Fruit fly (Drosophila melanogaster) whole organism, embryonic: ENCODE measurements around the gene CG31904.
A peak's percentile ranks its signal among the peaks of the same experiment; 100 is the strongest.

Experiments
- Bgb ChIP-seq: fragments of 200-800 bp; sonication (Bioruptor generic); IDR thresholded peaks from 2 replicates; pipeline ENCODE4 v1.3.6; 2022; ENCODE audit warnings: missing biosample characterization, missing genetic modification characterization; ENCODE audit not compliant: partially characterized antibody
- CG10565 ChIP-seq: fragments of 200-800 bp; sonication (Bioruptor generic); optimal IDR thresholded peaks from 3 replicates; lab custom pipeline; 2016; ENCODE audit warnings: missing biosample characterization, mild to moderate bottlenecking, missing genetic modification characterization
- CG11398 ChIP-seq: fragments of 200-800 bp; sonication (Bioruptor generic); optimal IDR thresholded peaks from 2 replicates; lab custom pipeline; 2016; ENCODE audit warnings: missing biosample characterization, missing genetic modification characterization
- CG11560 ChIP-seq: fragments of 200-800 bp; sonication (Bioruptor generic); IDR thresholded peaks from 3 replicates; pipeline ENCODE4 v1.3.6; 2022; ENCODE audit warnings: missing biosample characterization, missing genetic modification characterization
- CG12769 ChIP-seq: fragments of 200-800 bp; sonication (Bioruptor generic); optimal IDR thresholded peaks from 2 replicates; lab custom pipeline; 2019; ENCODE audit warnings: missing biosample characterization, mild to moderate bottlenecking, missing genetic modification characterization, moderate library complexity
- CG12942 ChIP-seq: fragments of 200-800 bp; sonication (Bioruptor generic); optimal IDR thresholded peaks from 3 replicates; lab custom pipeline; 2016; ENCODE audit warnings: missing biosample characterization, missing genetic modification characterization
- CG14667 ChIP-seq: fragments of 200-800 bp; sonication (Bioruptor generic); IDR thresholded peaks from 2 replicates; pipeline ENCODE4 v1.3.6; 2022; ENCODE audit warnings: missing biosample characterization, missing genetic modification characterization
- CG15011 ChIP-seq: fragments of 200-800 bp; sonication (Bioruptor generic); optimal IDR thresholded peaks from 3 replicates; lab custom pipeline; 2018; ENCODE audit warnings: missing biosample characterization, mild to moderate bottlenecking, missing genetic modification characterization
- CG15514 ChIP-seq: fragments of 200-800 bp; sonication (Bioruptor generic); optimal IDR thresholded peaks from 3 replicates; lab custom pipeline; 2017; ENCODE audit warnings: missing biosample characterization, missing genetic modification characterization, mild to moderate bottlenecking, moderate library complexity, missing genetic modification reagents
- CG15696 ChIP-seq: fragments of 200-800 bp; sonication (Bioruptor generic); optimal IDR thresholded peaks from 2 replicates; lab custom pipeline; 2019; ENCODE audit warnings: missing biosample characterization, mild to moderate bottlenecking, missing genetic modification characterization, moderate library complexity
- CG17568 ChIP-seq: fragments of 200-800 bp; sonication (Bioruptor generic); optimal IDR thresholded peaks from 2 replicates; lab custom pipeline; 2018; ENCODE audit warnings: missing biosample characterization, mild to moderate bottlenecking, missing genetic modification characterization, moderate library complexity
- CG2129 ChIP-seq: fragments of 200-800 bp; sonication (Bioruptor generic); IDR thresholded peaks from 2 replicates; pipeline ENCODE4 v1.3.6; 2022; ENCODE audit warnings: missing biosample characterization, missing genetic modification characterization; ENCODE audit not compliant: partially characterized antibody
- CG34376 ChIP-seq: fragments of 200-800 bp; sonication (Bioruptor generic); optimal IDR thresholded peaks from 2 replicates; lab custom pipeline; 2018; ENCODE audit warnings: missing biosample characterization, mild to moderate bottlenecking, missing genetic modification characterization
- CG4707 ChIP-seq: fragments of 200-800 bp; sonication (Bioruptor generic); optimal IDR thresholded peaks from 2 replicates; lab custom pipeline; 2018; ENCODE audit warnings: missing biosample characterization, mild to moderate bottlenecking, missing genetic modification characterization, moderate library complexity
- CG6854 ChIP-seq: fragments of 200-800 bp; sonication (Bioruptor generic); optimal IDR thresholded peaks from 3 replicates; lab custom pipeline; 2017; ENCODE audit warnings: missing biosample characterization, mild to moderate bottlenecking, missing genetic modification characterization
- CkIIα-i1 ChIP-seq: fragments of 200-800 bp; sonication (Bioruptor generic); IDR thresholded peaks from 2 replicates; pipeline ENCODE4 v1.3.6; 2022; ENCODE audit warnings: missing biosample characterization, missing genetic modification characterization
- HLH4C ChIP-seq: fragments of 200-800 bp; sonication (Bioruptor generic); IDR thresholded peaks from 3 replicates; pipeline ENCODE4 v1.3.6; 2022; ENCODE audit warnings: missing biosample characterization, missing genetic modification characterization; ENCODE audit not compliant: partially characterized antibody
- HLH54F ChIP-seq: fragments of 200-800 bp; sonication (Bioruptor generic); optimal IDR thresholded peaks from 3 replicates; lab custom pipeline; 2016; ENCODE audit warnings: missing biosample characterization, missing genetic modification characterization
- HmgD ChIP-seq: fragments of 200-800 bp; sonication (Bioruptor generic); optimal IDR thresholded peaks from 3 replicates; lab custom pipeline; 2016; ENCODE audit warnings: missing biosample characterization, missing genetic modification characterization
- Hr39 ChIP-seq: fragments of >200 bp; optimal IDR thresholded peaks from 2 replicates; lab custom pipeline; 2017
- Lim3 ChIP-seq: fragments of 200-800 bp; sonication (Bioruptor generic); IDR thresholded peaks from 2 replicates; pipeline ENCODE4 v1.3.6; 2022; ENCODE audit warnings: missing biosample characterization, missing genetic modification characterization
- Lpt ChIP-seq: fragments of >200 bp; optimal IDR thresholded peaks from 2 replicates; lab custom pipeline; 2018; ENCODE audit warnings: missing biosample characterization, missing genetic modification characterization
- Oli ChIP-seq: fragments of 200-800 bp; sonication (Bioruptor generic); optimal IDR thresholded peaks from 2 replicates; lab custom pipeline; 2018; ENCODE audit warnings: missing biosample characterization, mild to moderate bottlenecking, missing genetic modification characterization, moderate library complexity
- Spps ChIP-seq: fragments of 200-800 bp; sonication (Bioruptor generic); optimal IDR thresholded peaks from 2 replicates; lab custom pipeline; 2018; ENCODE audit warnings: missing biosample characterization, mild to moderate bottlenecking, missing genetic modification characterization
- Tbp ChIP-seq: fragments of >200 bp; optimal IDR thresholded peaks from 2 replicates; lab custom pipeline; 2018; ENCODE audit warnings: missing biosample characterization, missing genetic modification characterization
- Vsx1 ChIP-seq: fragments of 200-800 bp; sonication (Bioruptor generic); optimal IDR thresholded peaks from 2 replicates; lab custom pipeline; 2017; ENCODE audit warnings: missing biosample characterization, mild to moderate bottlenecking, missing genetic modification characterization, missing genetic modification reagents
- bbx ChIP-seq: fragments of 200-800 bp; sonication (Bioruptor generic); IDR thresholded peaks from 2 replicates; pipeline ENCODE4 v1.3.6; 2022; ENCODE audit warnings: missing biosample characterization, missing genetic modification characterization; ENCODE audit not compliant: partially characterized antibody
- dysf ChIP-seq: fragments of 200-800 bp; sonication (Bioruptor generic); IDR thresholded peaks from 3 replicates; pipeline ENCODE4 v1.3.6; 2022; ENCODE audit warnings: missing biosample characterization, missing genetic modification characterization
- emc ChIP-seq: fragments of 200-800 bp; sonication (Bioruptor generic); optimal IDR thresholded peaks from 2 replicates; lab custom pipeline; 2016; ENCODE audit warnings: missing biosample characterization, missing genetic modification characterization
- gem ChIP-seq: fragments of 200-800 bp; sonication (Bioruptor generic); optimal IDR thresholded peaks from 2 replicates; lab custom pipeline; 2019; ENCODE audit warnings: missing biosample characterization, mild to moderate bottlenecking, missing genetic modification characterization, moderate library complexity
- gfzf ChIP-seq: fragments of 200-800 bp; sonication (Bioruptor generic); optimal IDR thresholded peaks from 2 replicates; lab custom pipeline; 2016; ENCODE audit warnings: missing biosample characterization, mild to moderate bottlenecking, missing genetic modification characterization, moderate library complexity
- gsb ChIP-seq: fragments of 200-800 bp; sonication (Bioruptor generic); IDR thresholded peaks from 2 replicates; pipeline ENCODE4 v1.3.6; 2022; ENCODE audit warnings: missing biosample characterization, missing genetic modification characterization
- kah ChIP-seq: fragments of 200-800 bp; sonication (Bioruptor generic); optimal IDR thresholded peaks from 2 replicates; lab custom pipeline; 2018; ENCODE audit warnings: missing biosample characterization, mild to moderate bottlenecking, missing genetic modification characterization
- ken ChIP-seq: fragments of 200-800 bp; sonication (Bioruptor generic); IDR thresholded peaks from 3 replicates; pipeline ENCODE4 v1.3.6; 2022; ENCODE audit warnings: missing biosample characterization, missing genetic modification characterization
- knrl ChIP-seq: fragments of 200-800 bp; sonication (Bioruptor generic); IDR thresholded peaks from 3 replicates; pipeline ENCODE4 v1.3.6; 2022; ENCODE audit warnings: missing biosample characterization, missing genetic modification characterization; ENCODE audit not compliant: partially characterized antibody
- lov ChIP-seq, 2 experiments: fragments of 200-800 bp in 1 of 2; fragments of >200 bp in 1 of 2; sonication (Bioruptor generic) in 1 of 2; IDR thresholded peaks in 1 of 2; optimal IDR thresholded peaks in 1 of 2; 2 replicates in 1 of 2; 3 replicates in 1 of 2; pipeline versions ENCODE4 v1.3.6 to Lab custom; 2017 to 2022; ENCODE audit warnings: missing biosample characterization in 1 of 2, missing genetic modification characterization in 1 of 2
- luna ChIP-seq: fragments of 200-800 bp; sonication (Bioruptor generic); optimal IDR thresholded peaks from 2 replicates; lab custom pipeline; 2016; ENCODE audit warnings: missing biosample characterization, missing genetic modification characterization
- otp ChIP-seq: fragments of 200-800 bp; sonication (Bioruptor generic); IDR thresholded peaks from 3 replicates; pipeline ENCODE4, ENCODE4 v1.3.6; 2022; ENCODE audit warnings: missing biosample characterization, missing genetic modification characterization
- phol ChIP-seq: fragments of 200-800 bp; sonication (Bioruptor generic); optimal IDR thresholded peaks from 3 replicates; lab custom pipeline; 2018; ENCODE audit warnings: missing biosample characterization, mild to moderate bottlenecking, missing genetic modification characterization, moderate library complexity
- ro ChIP-seq: fragments of 200-800 bp; sonication (Bioruptor generic); IDR thresholded peaks from 2 replicates; pipeline ENCODE4 v1.3.6; 2022; ENCODE audit warnings: missing biosample characterization, missing genetic modification characterization
- shn ChIP-seq: fragments of 200-800 bp; sonication (Bioruptor generic); optimal IDR thresholded peaks from 3 replicates; lab custom pipeline; 2016; ENCODE audit warnings: missing biosample characterization, missing genetic modification characterization
- sqz ChIP-seq: fragments of 200-800 bp; sonication (Bioruptor generic); optimal IDR thresholded peaks from 3 replicates; lab custom pipeline; 2018; ENCODE audit warnings: missing biosample characterization, mild to moderate bottlenecking, missing genetic modification characterization
- stwl ChIP-seq: fragments of 200-800 bp; sonication (Bioruptor generic); optimal IDR thresholded peaks from 3 replicates; lab custom pipeline; 2018; ENCODE audit warnings: missing biosample characterization, mild to moderate bottlenecking, missing genetic modification characterization, moderate library complexity

Gene CG31904

DNA sequence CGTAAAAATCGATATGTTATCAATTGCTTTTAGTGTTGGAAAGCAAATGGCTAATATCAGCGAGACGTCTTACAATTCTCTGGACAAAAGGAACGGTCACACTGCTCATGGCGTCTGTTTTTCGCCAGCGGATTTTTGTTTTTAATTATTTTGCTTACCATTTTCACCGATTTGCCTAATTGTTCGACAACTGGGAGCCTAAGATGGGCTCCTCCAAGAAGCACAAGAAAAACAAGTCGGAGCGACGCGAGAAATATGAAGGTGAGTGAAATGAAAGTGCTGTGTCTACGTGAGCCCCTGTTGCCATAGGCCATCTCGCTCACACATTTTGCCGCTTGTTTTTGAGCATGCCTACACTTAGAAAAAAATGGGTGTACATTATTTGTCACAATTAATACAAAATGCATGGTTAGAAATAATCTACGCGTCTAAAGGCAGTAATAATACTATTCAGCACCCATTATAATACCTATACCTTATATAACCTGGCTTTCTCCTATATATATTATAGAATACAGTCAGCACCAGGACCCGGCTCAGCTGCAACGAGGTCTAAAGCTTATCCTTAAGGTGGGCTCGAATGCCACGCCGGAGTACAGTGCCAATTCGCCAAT, 44.3 kb upstream of the CG31904 start, which contains the start of gene Brd7-9 (continued):
- no peak; the same call in 2 of the 3 replicates for TF ChIP-seq HLH4C (GFP tag; lab: Robert Waterston, UW)
- peak; percentile 43 for TF ChIP-seq CG12942
- no peak for TF ChIP-seq CG15696 (tag; lab: Kevin White, UChicago)
- peak; percentile 72; the same call in 2 of the 3 replicates for TF ChIP-seq ken (GFP tag; lab: Robert Waterston, UW)
- TF ChIP-seq HLH54F (GFP tag; lab: Kevin White, UChicago), result peak; percentile 8
- TF ChIP-seq CG4707, result peak; percentile 48
- TF ChIP-seq gem, result peak; percentile 81
- peak; percentile 40 for TF ChIP-seq CG17568 (GFP tag; lab: Kevin White, UChicago)
- no peak for TF ChIP-seq emc (GFP tag; lab: Kevin White, UChicago)
- peak; percentile 52; the same call in 1 of the 2 replicates for TF ChIP-seq Bgb
- peak; percentile 56 for TF ChIP-seq Vsx1 (GFP tag; lab: Kevin White, UChicago)
- no peak for TF ChIP-seq lov (optimal IDR thresholded peaks at IDR 0.05; lab: Kevin White, UChicago)
- TF ChIP-seq lov (GFP tag; IDR thresholded peaks at IDR 0.05; lab: Robert Waterston, UW), result peak; percentile 74; the same call in 2 of the 3 replicates
- TF ChIP-seq HmgD (GFP tag; lab: Kevin White, UChicago), result no peak
- peak; percentile 77 for TF ChIP-seq otp (GFP tag; lab: Robert Waterston, UW)
- TF ChIP-seq stwl (tag; lab: Kevin White, UChicago), result peak; percentile 88
- TF ChIP-seq dysf (GFP tag; lab: Robert Waterston, UW), result peak; percentile 82
- TF ChIP-seq CG34376 (GFP tag; lab: Kevin White, UChicago), result peak; percentile 38
- TF ChIP-seq phol (tag; lab: Kevin White, UChicago), result peak; percentile 67
- TF ChIP-seq CG14667, result peak; percentile 65; the same call in 1 of the 2 replicates
- TF ChIP-seq bbx, result peak; percentile 56; the same call in 1 of the 2 replicates
- 0 out of 2 replicates have a peak, but pooled peaks have one; percentile 25 for TF ChIP-seq gsb (GFP tag; lab: Robert Waterston, UW)
- peak; percentile 45 for TF ChIP-seq CG15011
- TF ChIP-seq CG12769 (tag; lab: Kevin White, UChicago), result peak; percentile 73
- no peak for TF ChIP-seq CG2129 (GFP tag; lab: Robert Waterston, UW)
- TF ChIP-seq Oli (tag; lab: Kevin White, UChicago), result peak; percentile 73
- no peak for TF ChIP-seq Tbp (GFP tag; lab: Kevin White, UChicago)
- TF ChIP-seq ro, result no peak
- TF ChIP-seq CG11560 (tag; lab: Robert Waterston, UW), result no peak
- TF ChIP-seq Hr39, result no peak
- peak; percentile 70 for TF ChIP-seq CG6854 (GFP tag; lab: Kevin White, UChicago)
- peak; percentile 7 for TF ChIP-seq luna (GFP tag; lab: Kevin White, UChicago)
- no peak for TF ChIP-seq Lpt (GFP tag; lab: Kevin White, UChicago)
- TF ChIP-seq gfzf, result peak; percentile 71
- TF ChIP-seq knrl (GFP tag; lab: Robert Waterston, UW), result peak; percentile 18; the same call in 1 of the 3 replicates
- no peak for TF ChIP-seq sqz (GFP tag; lab: Kevin White, UChicago)
- TF ChIP-seq Spps (tag; lab: Kevin White, UChicago), result peak; percentile 6
- TF ChIP-seq Lim3 (GFP tag; lab: Robert Waterston, UW), result no peak
- TF ChIP-seq CkIIα-i1, result no peak
- TF ChIP-seq CG11398 (GFP tag; lab: Kevin White, UChicago), result no peak
- peak; percentile 57 for TF ChIP-seq CG15514 (GFP tag; lab: Kevin White, UChicago)
- no peak for TF ChIP-seq CG10565 (GFP tag; lab: Kevin White, UChicago)
- TF ChIP-seq kah, result peak; percentile 0
- peak; percentile 11 for TF ChIP-seq shn
